Fruit fly (Drosophila melanogaster): ENCODE data around the gene CG31668.

CG31668 gene

dm6 chr2L:2175090-2175830 is 30.7 kb downstream of the CG31668 start (continued):
- TF ChIP-seq CG4424 (GFP tag; optimal IDR thresholded peaks at IDR 0.05) (no peak), CG11398 (GFP tag; optimal IDR thresholded peaks at IDR 0.05) (no peak), corto (GFP tag; optimal IDR thresholded peaks at IDR 0.05) (no peak), CG8944 (GFP tag; optimal IDR thresholded peaks at IDR 0.05) (no peak), slp2 (GFP tag; optimal IDR thresholded peaks at IDR 0.05) (no peak), CG14050 (GFP tag; IDR thresholded peaks at IDR 0.05) (no peak), trh (GFP tag; optimal IDR thresholded peaks at IDR 0.05) (no peak), ap (GFP tag; IDR thresholded peaks at IDR 0.05) (no peak), CG6791 (GFP tag; IDR thresholded peaks at IDR 0.05; ENCODE audit: partially characterized antibody) (no peak), CG4328 (GFP tag; optimal IDR thresholded peaks at IDR 0.05) (no peak), chinmo (GFP tag; IDR thresholded peaks at IDR 0.05; ENCODE audit: partially characterized antibody) (peak; percentile 80; the same call in 3 of the 4 replicates), CG2120 (GFP tag; optimal IDR thresholded peaks at IDR 0.05) (peak; percentile 29), Taf1 (GFP tag; IDR thresholded peaks at IDR 0.05) (no peak), Usf (GFP tag; optimal IDR thresholded peaks at IDR 0.05) (no peak), CG16813 (GFP tag; IDR thresholded peaks at IDR 0.05; ENCODE audit: partially characterized antibody) (no peak), danr (GFP tag; IDR thresholded peaks at IDR 0.05) (no peak), CG15269 (tag; optimal IDR thresholded peaks at IDR 0.05) (no peak), mam (GFP tag; optimal IDR thresholded peaks at IDR 0.05) (no peak), CG33213 (GFP tag; optimal IDR thresholded peaks at IDR 0.05) (no peak), CG2199 (GFP tag; IDR thresholded peaks at IDR 0.05) (peak; percentile 74; the same call in 1 of the 3 replicates), pros (GFP tag; optimal IDR thresholded peaks at IDR 0.05) (peak; percentile 30), ci (GFP tag; IDR thresholded peaks at IDR 0.05) (0 out of 3 replicates have a peak, but pooled peaks have one; percentile 32), bbx (GFP tag; IDR thresholded peaks at IDR 0.05; ENCODE audit: partially characterized antibody) (0 out of 2 replicates have a peak, but pooled peaks have one; percentile 28), z (GFP tag; IDR thresholded peaks at IDR 0.05) (no peak), CG6689 (GFP tag; IDR thresholded peaks at IDR 0.05) (no peak), insv (GFP tag; optimal IDR thresholded peaks at IDR 0.05) (no peak), CG8359 (GFP tag; optimal IDR thresholded peaks at IDR 0.05; ENCODE audit: borderline replicate concordance) (no peak), Fer3 (tag; optimal IDR thresholded peaks at IDR 0.05) (no peak), CG13424 (tag; optimal IDR thresholded peaks at IDR 0.05) (no peak), zfh1 (GFP tag; IDR thresholded peaks at IDR 0.05) (no peak), CG3838 (GFP tag; optimal IDR thresholded peaks at IDR 0.05) (no peak), oc (tag; optimal IDR thresholded peaks at IDR 0.05) (peak; percentile 63), CG12769 (tag; optimal IDR thresholded peaks at IDR 0.05) (peak; percentile 81), H2.0 (GFP tag; IDR thresholded peaks at IDR 0.05) (no peak), CG10979 (tag; optimal IDR thresholded peaks at IDR 0.05) (no peak), CG4707 (GFP tag; optimal IDR thresholded peaks at IDR 0.05) (peak; percentile 18), CG10267 (tag; optimal IDR thresholded peaks at IDR 0.05) (no peak), CG3847 (GFP tag; IDR thresholded peaks at IDR 0.05) (no peak), CG15073 (GFP tag; optimal IDR thresholded peaks at IDR 0.05) (no peak), sd (tag; optimal IDR thresholded peaks at IDR 0.05) (peak; percentile 86), prd (optimal IDR thresholded peaks at IDR 0.05) (no peak), prd (GFP tag; IDR thresholded peaks at IDR 0.05) (no peak), nom (GFP tag; optimal IDR thresholded peaks at IDR 0.05) (peak; percentile 49), vnd (GFP tag; IDR thresholded peaks at IDR 0.05; ENCODE audit: partially characterized antibody) (no peak), ac (GFP tag; optimal IDR thresholded peaks at IDR 0.05) (no peak), al (GFP tag; IDR thresholded peaks at IDR 0.05) (no peak), Aef1 (GFP tag; IDR thresholded peaks at IDR 0.05) (peak; percentile 22; the same call in 1 of the 3 replicates), sens (GFP tag) (peak; percentile 83), Drgx (GFP tag; IDR thresholded peaks at IDR 0.05) (0 out of 2 replicates have a peak, but pooled peaks have one; percentile 45), CG10321 (GFP tag; IDR thresholded peaks at IDR 0.05) (no peak)
